Worm (Caenorhabditis elegans) whole organism, early embryonic: ENCODE data around the gene srxa-10.

Experiments
- F13C5.2 ChIP-seq: sonication (generic microtip); optimal IDR thresholded peaks from 2 replicates; lab custom pipeline; 2017; ENCODE audit warnings: mild to moderate bottlenecking, missing genetic modification characterization, inconsistent platforms, missing compliant biosample characterization
- ceh-13 ChIP-seq: fragments of 200-800 bp; sonication (Bioruptor generic); optimal IDR thresholded peaks from 2 replicates; lab custom pipeline; 2018; ENCODE audit warnings: mild to moderate bottlenecking, missing genetic modification characterization, missing compliant biosample characterization
- ceh-36 ChIP-seq: sonication (generic microtip); optimal IDR thresholded peaks from 2 replicates; lab custom pipeline; 2016; ENCODE audit warnings: missing genetic modification characterization, inconsistent platforms, missing compliant biosample characterization
- flt-1 ChIP-seq: fragments of 200-800 bp; sonication (Bioruptor generic); IDR thresholded peaks from 2 replicates; pipeline ENCODE4 v1.3.6; 2022; ENCODE audit warnings: missing genetic modification characterization, missing compliant biosample characterization
- hmg-4 ChIP-seq: fragments of 200-800 bp; sonication (Bioruptor generic); optimal IDR thresholded peaks from 2 replicates; lab custom pipeline; 2018; ENCODE audit warnings: mild to moderate bottlenecking, missing genetic modification characterization, missing compliant biosample characterization
- hnd-1 ChIP-seq: sonication (generic microtip); optimal IDR thresholded peaks from 2 replicates; lab custom pipeline; 2016; ENCODE audit warnings: missing genetic modification characterization, missing compliant biosample characterization
- scrt-1 ChIP-seq: fragments of 200-800 bp; sonication (Bioruptor generic); IDR thresholded peaks from 2 replicates; pipeline ENCODE4 v1.3.6; 2022; ENCODE audit warnings: missing genetic modification characterization, missing compliant biosample characterization
- sea-1 ChIP-seq: fragments of 200-800 bp; sonication (Bioruptor generic); conservative IDR thresholded peaks from 2 replicates; pipeline ENCODE4 v1.3.6; 2022; ENCODE audit warnings: missing genetic modification characterization, missing compliant biosample characterization
- tbx-11 ChIP-seq: fragments of 200-800 bp; sonication (Bioruptor generic); IDR thresholded peaks from 2 replicates; pipeline ENCODE4 v1.3.6; 2022; ENCODE audit warnings: missing genetic modification characterization, missing compliant biosample characterization
- tbx-37 ChIP-seq: fragments of 200-800 bp; sonication (Bioruptor generic); conservative IDR thresholded peaks from 2 replicates; pipeline ENCODE4 v1.3.6; 2022; ENCODE audit warnings: missing genetic modification reagents, missing genetic modification characterization, missing compliant biosample characterization

The srxa-10 gene

ce11 chrIII:9747133-9747532, 49.2 kb downstream of the srxa-10 start, which contains the start of the genes iff-1 and cdk-1:
iff-1 (minus strand) TSS chrIII:9747193.
cdk-1 (plus strand) TSS chrIII:9747472.
- TF ChIP-seq tbx-37 (GFP tag; lab: Robert Waterston, UW) (no peak), ceh-36 (no peak), hnd-1 (tag; lab: Kevin White, UChicago) (no peak), sea-1 (GFP tag; lab: Robert Waterston, UW) (no peak), hmg-4 (peak; percentile 33), F13C5.2 (tag; lab: Kevin White, UChicago) (no peak), ceh-13 (GFP tag; lab: Kevin White, UChicago) (no peak), tbx-11 (GFP tag; lab: Robert Waterston, UW) (no peak)

- TF ChIP-seq F13C5.2 (tag; lab: Kevin White, UChicago) = no peak
- TF ChIP-seq flt-1 = no peak
- no peak for TF ChIP-seq scrt-1 (GFP tag; lab: Robert Waterston, UW)
Measured at ce11 chrIII:9746665-9747064, 49.7 kb downstream of the srxa-10 start.

DNA sequence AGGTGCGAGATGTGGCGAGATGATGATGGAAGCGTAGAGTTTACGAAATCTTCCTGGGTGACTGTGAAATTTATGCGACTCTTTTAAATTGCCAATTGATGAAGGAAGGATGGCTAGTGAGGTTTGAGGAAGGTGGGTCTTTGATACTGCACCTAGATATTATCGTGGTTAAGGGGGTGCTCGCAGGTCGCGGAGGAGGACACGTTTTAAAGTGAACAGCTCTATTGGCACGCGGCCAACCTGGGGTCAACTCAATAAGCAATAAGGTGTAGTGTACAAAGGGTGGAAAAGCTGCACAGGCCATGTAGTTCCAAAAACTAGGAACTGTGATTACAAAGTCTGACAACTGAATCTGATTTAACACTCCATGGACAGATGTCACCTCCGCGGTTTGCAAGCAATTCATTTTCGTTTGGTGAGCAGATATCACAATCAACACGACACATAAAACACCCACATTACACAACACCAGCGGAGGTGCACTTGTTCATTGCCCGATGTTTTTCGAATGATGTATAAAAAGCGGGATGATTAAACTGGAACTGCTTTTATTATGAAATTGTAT, 50.9 kb downstream of the srxa-10 start:
- TF ChIP-seq hnd-1 (tag; lab: Kevin White, UChicago) (no peak), F13C5.2 (tag; lab: Kevin White, UChicago) (no peak), sea-1 (GFP tag; lab: Robert Waterston, UW) (no peak), ceh-36 (no peak)
